Fruit fly (Drosophila melanogaster) whole organism, embryonic: ENCODE measurements around the gene mTerf3.
A peak's percentile ranks its signal among the peaks of the same experiment; 100 is the strongest.

Experiments
- Asciz ChIP-seq: fragments of 200-800 bp; sonication (Bioruptor generic); optimal IDR thresholded peaks from 2 replicates; lab custom pipeline; 2017; ENCODE audit warnings: missing biosample characterization, mild to moderate bottlenecking, missing genetic modification characterization, missing genetic modification reagents
- Blimp-1 ChIP-seq: fragments of 200-800 bp; sonication (Bioruptor generic); optimal IDR thresholded peaks from 3 replicates; lab custom pipeline; 2018; ENCODE audit warnings: missing biosample characterization, missing genetic modification characterization, mild to moderate bottlenecking, moderate library complexity, missing genetic modification reagents
- CG12219 ChIP-seq: fragments of 200-800 bp; sonication (Bioruptor generic); optimal IDR thresholded peaks from 3 replicates; lab custom pipeline; 2018; ENCODE audit warnings: missing biosample characterization, mild to moderate bottlenecking, missing genetic modification characterization
- CG12236 ChIP-seq: fragments of 200-800 bp; sonication (Bioruptor generic); optimal IDR thresholded peaks from 2 replicates; lab custom pipeline; 2016; ENCODE audit warnings: missing biosample characterization, missing genetic modification characterization
- CG12942 ChIP-seq: fragments of 200-800 bp; sonication (Bioruptor generic); optimal IDR thresholded peaks from 3 replicates; lab custom pipeline; 2016; ENCODE audit warnings: missing biosample characterization, missing genetic modification characterization
- CG15269 ChIP-seq: fragments of 200-800 bp; sonication (Bioruptor generic); optimal IDR thresholded peaks from 2 replicates; lab custom pipeline; 2018; ENCODE audit warnings: missing biosample characterization, mild to moderate bottlenecking, missing genetic modification characterization, moderate library complexity
- CG16813 ChIP-seq: fragments of 200-800 bp; sonication (Bioruptor generic); IDR thresholded peaks from 3 replicates; pipeline ENCODE4 v1.3.6; 2022; ENCODE audit warnings: missing biosample characterization, missing genetic modification characterization; ENCODE audit not compliant: partially characterized antibody
- CG17568 ChIP-seq: fragments of 200-800 bp; sonication (Bioruptor generic); optimal IDR thresholded peaks from 2 replicates; lab custom pipeline; 2018; ENCODE audit warnings: missing biosample characterization, mild to moderate bottlenecking, missing genetic modification characterization, moderate library complexity
- CG1832 ChIP-seq: fragments of 200-800 bp; sonication (Bioruptor generic); optimal IDR thresholded peaks from 2 replicates; lab custom pipeline; 2017; ENCODE audit warnings: missing biosample characterization, mild to moderate bottlenecking, missing genetic modification characterization, inconsistent platforms
- CG2129 ChIP-seq: fragments of 200-800 bp; sonication (Bioruptor generic); IDR thresholded peaks from 2 replicates; pipeline ENCODE4 v1.3.6; 2022; ENCODE audit warnings: missing biosample characterization, missing genetic modification characterization; ENCODE audit not compliant: partially characterized antibody
- CG2875 ChIP-seq: fragments of 200-800 bp; sonication (Bioruptor generic); optimal IDR thresholded peaks from 2 replicates; lab custom pipeline; 2017; ENCODE audit warnings: missing biosample characterization, mild to moderate bottlenecking, missing genetic modification characterization, missing genetic modification reagents
- CG32532 ChIP-seq: fragments of 200-800 bp; sonication (Bioruptor generic); IDR thresholded peaks from 2 replicates; pipeline ENCODE4 v1.3.6; 2022; ENCODE audit warnings: missing biosample characterization, missing genetic modification characterization
- CG4404 ChIP-seq: fragments of 200-800 bp; sonication (Bioruptor generic); IDR thresholded peaks from 2 replicates; pipeline ENCODE4 v1.3.6; 2022; ENCODE audit warnings: missing biosample characterization, missing genetic modification characterization
- CG6175 ChIP-seq: fragments of 200-800 bp; sonication (Bioruptor generic); IDR thresholded peaks from 3 replicates; pipeline ENCODE4 v1.3.6; 2022; ENCODE audit warnings: missing biosample characterization, missing genetic modification characterization
- CG7556 ChIP-seq: fragments of 200-800 bp; sonication (Bioruptor generic); optimal IDR thresholded peaks from 2 replicates; lab custom pipeline; 2017; ENCODE audit warnings: missing biosample characterization, mild to moderate bottlenecking, missing genetic modification characterization
- CG7928 ChIP-seq: fragments of 200-800 bp; sonication (Bioruptor generic); optimal IDR thresholded peaks from 2 replicates; lab custom pipeline; 2017; ENCODE audit warnings: missing biosample characterization, mild to moderate bottlenecking, missing genetic modification characterization
- CG8478 ChIP-seq: fragments of >200 bp; optimal IDR thresholded peaks from 2 replicates; lab custom pipeline; 2018
- CG8924 ChIP-seq: fragments of 200-800 bp; optimal IDR thresholded peaks from 3 replicates; lab custom pipeline; 2019; ENCODE audit warnings: missing biosample characterization, mild to moderate bottlenecking, missing genetic modification characterization, moderate library complexity
- CG9932 ChIP-seq: fragments of 200-800 bp; sonication (Bioruptor generic); IDR thresholded peaks from 2 replicates; pipeline ENCODE4 v1.3.6; 2022; ENCODE audit warnings: missing biosample characterization, missing genetic modification characterization
- CkIIα-i1 ChIP-seq: fragments of 200-800 bp; sonication (Bioruptor generic); IDR thresholded peaks from 2 replicates; pipeline ENCODE4 v1.3.6; 2022; ENCODE audit warnings: missing biosample characterization, missing genetic modification characterization
- Deaf1 ChIP-seq: fragments of 200-800 bp; optimal IDR thresholded peaks from 3 replicates; lab custom pipeline; 2019; ENCODE audit warnings: missing biosample characterization, mild to moderate bottlenecking, missing genetic modification characterization, moderate library complexity
- Doc3 ChIP-seq: fragments of 200-800 bp; sonication (Bioruptor generic); IDR thresholded peaks from 3 replicates; pipeline ENCODE4 v1.3.6; 2022; ENCODE audit warnings: missing biosample characterization, missing genetic modification characterization; ENCODE audit not compliant: partially characterized antibody
- Ets97D ChIP-seq: fragments of 200-800 bp; sonication (Bioruptor generic); optimal IDR thresholded peaks from 3 replicates; lab custom pipeline; 2016; ENCODE audit warnings: missing biosample characterization, missing genetic modification characterization
- HLH4C ChIP-seq: fragments of 200-800 bp; sonication (Bioruptor generic); IDR thresholded peaks from 3 replicates; pipeline ENCODE4 v1.3.6; 2022; ENCODE audit warnings: missing biosample characterization, missing genetic modification characterization; ENCODE audit not compliant: partially characterized antibody
- Hr3 ChIP-seq: fragments of 200-800 bp; sonication (Bioruptor generic); optimal IDR thresholded peaks from 3 replicates; lab custom pipeline; 2016; ENCODE audit warnings: missing biosample characterization, missing genetic modification characterization
- Kr ChIP-seq: fragments of 200-800 bp; sonication (Bioruptor generic); optimal IDR thresholded peaks from 2 replicates; lab custom pipeline; 2017; ENCODE audit warnings: missing biosample characterization, mild to moderate bottlenecking, missing genetic modification characterization
- NK7.1 ChIP-seq: fragments of 200-800 bp; sonication (Bioruptor generic); optimal IDR thresholded peaks from 3 replicates; lab custom pipeline; 2016; ENCODE audit warnings: missing biosample characterization, missing genetic modification characterization
- Nf-YC ChIP-seq: fragments of 200-800 bp; optimal IDR thresholded peaks from 3 replicates; lab custom pipeline; 2019; ENCODE audit warnings: missing biosample characterization, mild to moderate bottlenecking, missing genetic modification characterization, moderate library complexity
- Rfx ChIP-seq: fragments of 200-800 bp; sonication (Bioruptor generic); IDR thresholded peaks from 2 replicates; pipeline ENCODE4 v1.3.6; 2022; ENCODE audit warnings: missing biosample characterization, missing genetic modification characterization
- Sox102F ChIP-seq: fragments of 200-800 bp; sonication (Bioruptor generic); optimal IDR thresholded peaks from 2 replicates; lab custom pipeline; 2018; ENCODE audit warnings: missing biosample characterization, mild to moderate bottlenecking, missing genetic modification characterization, moderate library complexity
- Sry-β ChIP-seq: fragments of 200-800 bp; sonication (Bioruptor generic); optimal IDR thresholded peaks from 2 replicates; lab custom pipeline; 2018; ENCODE audit warnings: missing biosample characterization, mild to moderate bottlenecking, missing genetic modification characterization, moderate library complexity
- Xbp1 ChIP-seq: fragments of 200-800 bp; sonication (Bioruptor generic); optimal IDR thresholded peaks from 3 replicates; lab custom pipeline; 2016; ENCODE audit warnings: missing biosample characterization, mild to moderate bottlenecking, missing genetic modification characterization
- ac ChIP-seq: fragments of 200-800 bp; sonication (Bioruptor generic); optimal IDR thresholded peaks from 3 replicates; lab custom pipeline; 2017; ENCODE audit warnings: missing biosample characterization, mild to moderate bottlenecking, missing genetic modification characterization
- ap ChIP-seq: fragments of 200-800 bp; sonication (Bioruptor generic); IDR thresholded peaks from 2 replicates; pipeline ENCODE4 v1.3.6; 2022; ENCODE audit warnings: missing biosample characterization, missing genetic modification characterization
- caup ChIP-seq: fragments of 200-800 bp; sonication (Bioruptor generic); optimal IDR thresholded peaks from 3 replicates; lab custom pipeline; 2017; ENCODE audit warnings: missing biosample characterization, mild to moderate bottlenecking, missing genetic modification characterization, moderate library complexity; ENCODE audit not compliant: severe bottlenecking
- dan ChIP-seq: fragments of 200-800 bp; sonication (Bioruptor generic); IDR thresholded peaks from 2 replicates; pipeline ENCODE4 v1.3.6; 2022; ENCODE audit warnings: missing biosample characterization, missing genetic modification characterization
- danr ChIP-seq: fragments of 200-800 bp; sonication (Bioruptor generic); IDR thresholded peaks from 2 replicates; pipeline ENCODE4 v1.3.6; 2022; ENCODE audit warnings: missing biosample characterization, missing genetic modification characterization
- gfzf ChIP-seq: fragments of 200-800 bp; sonication (Bioruptor generic); optimal IDR thresholded peaks from 2 replicates; lab custom pipeline; 2016; ENCODE audit warnings: missing biosample characterization, mild to moderate bottlenecking, missing genetic modification characterization, moderate library complexity
- maf-S ChIP-seq: fragments of 200-800 bp; sonication (Bioruptor generic); optimal IDR thresholded peaks from 2 replicates; lab custom pipeline; 2016; ENCODE audit warnings: missing biosample characterization, missing genetic modification characterization
- nau ChIP-seq: fragments of 200-800 bp; sonication (Bioruptor generic); optimal IDR thresholded peaks from 3 replicates; lab custom pipeline; 2017; ENCODE audit warnings: missing biosample characterization, mild to moderate bottlenecking, missing genetic modification characterization, missing genetic modification reagents
- nom ChIP-seq: fragments of 200-800 bp; sonication (Bioruptor generic); optimal IDR thresholded peaks from 2 replicates; lab custom pipeline; 2017; ENCODE audit warnings: missing biosample characterization, missing genetic modification characterization, mild to moderate bottlenecking, moderate library complexity, missing genetic modification reagents
- onecut ChIP-seq: fragments of 200-800 bp; sonication (Bioruptor generic); IDR thresholded peaks from 2 replicates; pipeline ENCODE4 v1.3.6; 2022; ENCODE audit warnings: missing biosample characterization, missing genetic modification characterization
- peb ChIP-seq: fragments of 200-800 bp; sonication (Bioruptor generic); IDR thresholded peaks from 2 replicates; pipeline ENCODE4 v1.3.6; 2022; ENCODE audit warnings: missing biosample characterization, missing genetic modification characterization
- pita ChIP-seq: fragments of 200-800 bp; sonication (Bioruptor generic); optimal IDR thresholded peaks from 2 replicates; lab custom pipeline; 2017; ENCODE audit warnings: missing biosample characterization, mild to moderate bottlenecking, missing genetic modification characterization
- prd ChIP-seq, 3 experiments: fragments of >200 bp in 2 of 3; fragments of 200-800 bp in 1 of 3; sonication (Bioruptor generic) in 1 of 3; optimal IDR thresholded peaks in 2 of 3; IDR thresholded peaks in 1 of 3; 2 replicates in 2 of 3; 3 replicates in 1 of 3; pipeline versions ENCODE4 v1.3.6 to Lab custom; 2017 to 2022; ENCODE audit warnings: missing biosample characterization in 1 of 3, missing genetic modification characterization in 1 of 3
- scrt ChIP-seq: fragments of 200-800 bp; sonication (Bioruptor generic); optimal IDR thresholded peaks from 2 replicates; lab custom pipeline; 2018; ENCODE audit warnings: missing biosample characterization, mild to moderate bottlenecking, missing genetic modification characterization, moderate library complexity
- ttk ChIP-seq: fragments of 200-800 bp; sonication (Bioruptor generic); IDR thresholded peaks from 2 replicates; pipeline ENCODE4 v2.1.2; 2022; ENCODE audit warnings: missing biosample characterization, missing genetic modification characterization
- unpg ChIP-seq: fragments of 200-800 bp; sonication (Bioruptor generic); optimal IDR thresholded peaks from 3 replicates; lab custom pipeline; 2018; ENCODE audit warnings: missing biosample characterization, mild to moderate bottlenecking, missing genetic modification characterization, moderate library complexity
- wor ChIP-seq: fragments of 200-800 bp; sonication (Bioruptor generic); IDR thresholded peaks from 2 replicates; pipeline ENCODE4 v1.3.6; 2022; ENCODE audit warnings: missing biosample characterization, missing genetic modification characterization

The mTerf3 gene

dm6 chr3L:20470991-20471498 is 49.5 kb downstream of the mTerf3 start (continued):
- TF ChIP-seq caup (GFP tag; lab: Kevin White, UChicago) (peak; percentile 18), Sox102F (peak; percentile 67), CG7928 (no peak), pita (GFP tag; lab: Kevin White, UChicago) (no peak), maf-S (GFP tag; lab: Kevin White, UChicago) (no peak), CG7556 (GFP tag; lab: Kevin White, UChicago) (peak; percentile 40), unpg (GFP tag; lab: Kevin White, UChicago) (peak; percentile 65), peb (GFP tag; lab: Robert Waterston, UW) (peak; percentile 9; the same call in 1 of the 2 replicates), CG8924 (tag; lab: Kevin White, UChicago) (peak; percentile 60), Blimp-1 (GFP tag; lab: Kevin White, UChicago) (peak; percentile 59), CG15269 (tag; lab: Kevin White, UChicago) (peak; percentile 56), Xbp1 (GFP tag; lab: Kevin White, UChicago) (peak; percentile 54), CG17568 (GFP tag; lab: Kevin White, UChicago) (peak; percentile 34), wor (GFP tag; lab: Robert Waterston, UW) (peak; percentile 30), CG2875 (GFP tag; lab: Kevin White, UChicago) (peak; percentile 56), CG6175 (GFP tag; lab: Robert Waterston, UW) (no peak), Doc3 (GFP tag; lab: Robert Waterston, UW) (no peak), scrt (GFP tag; lab: Kevin White, UChicago) (peak; percentile 13), Kr (GFP tag; lab: Kevin White, UChicago) (no peak), CG16813 (no peak), CG9932 (GFP tag; lab: Robert Waterston, UW) (no peak), gfzf (no peak), prd (optimal IDR thresholded peaks at IDR 0.05; lab: Kevin White, UChicago) (no peak), prd (GFP tag; IDR thresholded peaks at IDR 0.05; lab: Robert Waterston, UW) (peak; percentile 61; the same call in 2 of the 3 replicates), Deaf1 (tag; lab: Kevin White, UChicago) (peak; percentile 33), CG8478 (lab: Kevin White, UChicago) (no peak), NK7.1 (GFP tag; lab: Kevin White, UChicago) (no peak), danr (GFP tag; lab: Robert Waterston, UW) (0 out of 2 replicates have a peak, but pooled peaks have one; percentile 26), Sry-β (GFP tag; lab: Kevin White, UChicago) (no peak), CG12236 (GFP tag; lab: Kevin White, UChicago) (no peak), nau (GFP tag; lab: Kevin White, UChicago) (peak; percentile 11), ac (GFP tag; lab: Kevin White, UChicago) (peak; percentile 30), CG2129 (no peak), dan (GFP tag; lab: Robert Waterston, UW) (no peak), CG12942 (peak; percentile 34), Nf-YC (tag; lab: Kevin White, UChicago) (peak; percentile 33), nom (GFP tag; lab: Kevin White, UChicago) (no peak), ap (peak; percentile 26; the same call in 1 of the 2 replicates), Rfx (GFP tag; lab: Robert Waterston, UW) (peak; percentile 49; the same call in 1 of the 2 replicates), CG1832 (GFP tag; lab: Kevin White, UChicago) (no peak), CG32532 (GFP tag; lab: Robert Waterston, UW) (peak; percentile 27; the same call in 1 of the 2 replicates), onecut (0 out of 2 replicates have a peak, but pooled peaks have one; percentile 3), CkIIα-i1 (no peak), Asciz (GFP tag; lab: Kevin White, UChicago) (peak; percentile 76), CG12219 (peak; percentile 53), CG4404 (GFP tag; lab: Robert Waterston, UW) (0 out of 2 replicates have a peak, but pooled peaks have one; percentile 14), Hr3 (GFP tag; lab: Kevin White, UChicago) (peak; percentile 13), HLH4C (GFP tag; lab: Robert Waterston, UW) (no peak), Ets97D (GFP tag; lab: Kevin White, UChicago) (no peak), ttk (GFP tag; lab: Robert Waterston, UW) (peak; percentile 53; the same call in 1 of the 2 replicates)
